Worm (Caenorhabditis elegans) whole organism, midembryonic: ENCODE results near the gene cox-10.

Source experiments
- T22C8.4 ChIP-seq: fragments of 200-800 bp; sonication (Bioruptor generic); IDR thresholded peaks from 2 replicates; pipeline ENCODE4 v1.3.6; 2022; ENCODE audit warnings: missing genetic modification characterization, missing compliant biosample characterization
- cog-1 ChIP-seq: sonication (generic microtip); optimal IDR thresholded peaks from 2 replicates; lab custom pipeline; 2016; ENCODE audit warnings: missing genetic modification characterization, missing compliant biosample characterization
- flt-1 ChIP-seq: fragments of 200-800 bp; sonication (Bioruptor generic); IDR thresholded peaks from 2 replicates; pipeline ENCODE4 v1.3.6; 2022; ENCODE audit warnings: missing genetic modification characterization, missing compliant biosample characterization
- klf-2 ChIP-seq: fragments of 200-800 bp; sonication (Bioruptor generic); conservative IDR thresholded peaks from 2 replicates; pipeline ENCODE4 v1.3.6; 2022; ENCODE audit warnings: missing genetic modification reagents, missing genetic modification characterization, missing compliant biosample characterization
- med-1 ChIP-seq: sonication (generic microtip); optimal IDR thresholded peaks from 2 replicates; lab custom pipeline; 2017; ENCODE audit warnings: missing genetic modification characterization, mild to moderate bottlenecking, missing compliant biosample characterization, antibody characterized with exemption, missing genetic modification reagents; ENCODE audit not compliant: insufficient read depth
- ref-1 ChIP-seq: fragments of 200-800 bp; sonication (Bioruptor generic); conservative IDR thresholded peaks from 2 replicates; pipeline ENCODE4 v1.3.6; 2022; ENCODE audit warnings: missing genetic modification reagents, missing genetic modification characterization, missing compliant biosample characterization
- ztf-23 ChIP-seq: fragments of 200-800 bp; sonication (Bioruptor generic); IDR thresholded peaks from 2 replicates; pipeline ENCODE4 v1.3.6; 2022; ENCODE audit warnings: missing genetic modification reagents, missing genetic modification characterization, missing compliant biosample characterization

ce11 chrII:12711490-12711889 is 31.7 kb downstream of the cox-10 start:
- TF ChIP-seq cog-1 (tag; lab: Kevin White, UChicago) (no peak), ztf-23 (no peak), ref-1 (GFP tag; lab: Robert Waterston, UW) (no peak), med-1 (GFP tag; lab: Kevin White, UChicago) (no peak), flt-1 (GFP tag; lab: Robert Waterston, UW) (no peak), T22C8.4 (no peak), klf-2 (GFP tag; lab: Robert Waterston, UW) (no peak)
